Worm (Caenorhabditis elegans) whole organism, midembryonic: ENCODE data around the gene F55G11.2.

Source experiments
- cog-1 ChIP-seq: sonication (generic microtip); optimal IDR thresholded peaks from 2 replicates; lab custom pipeline; 2016; ENCODE audit warnings: missing genetic modification characterization, missing compliant biosample characterization
- klf-2 ChIP-seq: fragments of 200-800 bp; sonication (Bioruptor generic); conservative IDR thresholded peaks from 2 replicates; pipeline ENCODE4 v1.3.6; 2022; ENCODE audit warnings: missing genetic modification reagents, missing genetic modification characterization, missing compliant biosample characterization
- tab-1 ChIP-seq: fragments of 200-800 bp; sonication (Bioruptor generic); IDR thresholded peaks from 2 replicates; pipeline ENCODE4 v1.3.6; 2022; ENCODE audit warnings: missing genetic modification characterization, missing compliant biosample characterization
- ztf-29 ChIP-seq: fragments of 200-800 bp; sonication (Bioruptor generic); IDR thresholded peaks from 2 replicates; pipeline ENCODE4 v1.3.6; 2022; ENCODE audit warnings: missing genetic modification reagents, missing genetic modification characterization, missing compliant biosample characterization

ce11 chrIV:12962564-12962963, 6.5 kb downstream of the F55G11.2 start, which contains the start of gene F55G11.8:
- TF ChIP-seq ztf-29 (GFP tag; lab: Robert Waterston, UW) (no peak), cog-1 (no peak), klf-2 (GFP tag; lab: Robert Waterston, UW) (no peak), tab-1 (GFP tag; lab: Robert Waterston, UW) (no peak)
